Worm (Caenorhabditis elegans): ENCODE measurements around the gene Y67A10A.2.

DNA sequence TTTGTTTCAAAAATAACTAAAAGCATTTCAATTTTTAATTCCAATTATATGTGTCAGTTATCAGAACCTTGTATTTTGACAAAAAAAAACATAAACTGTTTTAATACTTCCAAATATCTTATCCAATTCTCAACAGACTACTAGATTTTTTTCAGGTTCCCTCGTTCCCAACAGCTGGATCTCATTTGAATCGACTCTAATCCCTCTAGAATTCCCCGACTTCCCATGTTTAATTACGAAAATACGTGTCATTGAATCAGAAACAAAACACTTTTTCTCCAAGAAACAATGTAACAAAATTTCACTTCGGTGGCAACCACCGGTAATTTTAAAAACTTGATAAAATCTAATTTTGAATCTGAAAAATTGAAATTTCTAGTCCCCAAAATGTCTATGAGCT, 41.3 kb downstream of the Y67A10A.2 start:
- TF ChIP-seq ama-1 (optimal IDR thresholded peaks at IDR 0.05) (no peak), ets-7 (tag; optimal IDR thresholded peaks at IDR 0.05) (no peak), scrt-1 (GFP tag; IDR thresholded peaks at IDR 0.05) (no peak), hmbx-1 (tag; optimal IDR thresholded peaks at IDR 0.05) (no peak), flt-1 (GFP tag; IDR thresholded peaks at IDR 0.05) (no peak), tbx-11 (GFP tag; IDR thresholded peaks at IDR 0.05) (no peak), ceh-36 (tag; optimal IDR thresholded peaks at IDR 0.05) (no peak), F13C5.2 (tag; optimal IDR thresholded peaks at IDR 0.05) (no peak), ceh-13 (GFP tag; optimal IDR thresholded peaks at IDR 0.05) (no peak), aly-1 (tag; optimal IDR thresholded peaks at IDR 0.05) (no peak), hnd-1 (tag; optimal IDR thresholded peaks at IDR 0.05) (no peak)

Data from whole organism, early embryonic.